Worm (Caenorhabditis elegans): ENCODE data around the gene gcy-22.
A peak's percentile ranks its signal among the peaks of the same experiment; 100 is the strongest.

The gcy-22 gene

DNA sequence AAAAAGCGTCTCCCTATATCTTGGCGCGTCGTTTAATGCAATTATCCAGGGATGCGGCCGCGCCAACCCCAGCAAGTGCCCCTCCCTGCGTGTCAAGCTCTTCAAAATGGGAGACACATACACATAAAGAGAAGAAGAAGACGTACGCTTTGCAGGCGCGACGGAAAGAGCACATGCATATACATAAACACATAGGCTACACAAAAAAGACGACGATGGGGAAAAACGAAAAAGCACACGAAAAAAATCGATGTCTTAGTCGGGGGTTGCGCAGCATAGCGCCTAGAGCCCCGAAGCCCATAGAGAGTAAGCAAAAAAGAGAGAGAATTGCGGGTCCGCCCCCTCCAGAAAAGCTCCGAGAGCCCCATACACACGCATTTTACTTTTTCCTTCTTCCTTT lies 35.8 kb downstream of the gcy-22 start, which contains the start of gene tpan-1 (continued):
- TF ChIP-seq C04F5.9 (tag; optimal IDR thresholded peaks at IDR 0.05) = no peak
- TF ChIP-seq elt-3 (tag; optimal IDR thresholded peaks at IDR 0.05) = no peak
- no peak for TF ChIP-seq nhr-28 (tag; optimal IDR thresholded peaks at IDR 0.05)
- TF ChIP-seq zip-4 (GFP tag; optimal IDR thresholded peaks at IDR 0.05) = no peak
- no peak for TF ChIP-seq ztf-11 (tag; optimal IDR thresholded peaks at IDR 0.05)
- no peak for TF ChIP-seq hlh-17 (GFP tag; optimal IDR thresholded peaks at IDR 0.05; ENCODE audit: borderline replicate concordance)
- peak; percentile 7 for TF ChIP-seq skn-1 (tag; optimal IDR thresholded peaks at IDR 0.05)
- TF ChIP-seq zag-1 (tag; optimal IDR thresholded peaks at IDR 0.05) = no peak
- TF ChIP-seq mep-1 (tag; optimal IDR thresholded peaks at IDR 0.05) = peak; percentile 29
- TF ChIP-seq pax-3 (tag; optimal IDR thresholded peaks at IDR 0.05) = peak; percentile 25
- TF ChIP-seq dsc-1 (tag; optimal IDR thresholded peaks at IDR 0.05) = peak; percentile 19
- TF ChIP-seq unc-62 (GFP tag; optimal IDR thresholded peaks at IDR 0.05) = no peak
- TF ChIP-seq unc-30 (tag; optimal IDR thresholded peaks at IDR 0.05) = no peak
- TF ChIP-seq ceh-63 (GFP tag; optimal IDR thresholded peaks at IDR 0.05) = no peak
- TF ChIP-seq unc-130 (tag; optimal IDR thresholded peaks at IDR 0.05) = no peak
- no peak for TF ChIP-seq vab-15 (tag; optimal IDR thresholded peaks at IDR 0.05)
- TF ChIP-seq unc-86 (tag; optimal IDR thresholded peaks at IDR 0.05) = peak; percentile 62
- TF ChIP-seq lsy-2 (tag; optimal IDR thresholded peaks at IDR 0.05) = peak in 1 of 2 experiments; percentile 49
- no peak for TF ChIP-seq ceh-90 (tag; optimal IDR thresholded peaks at IDR 0.05)
- TF ChIP-seq nhr-90 (tag; optimal IDR thresholded peaks at IDR 0.05; ENCODE audit: poor library complexity) = no peak
- TF ChIP-seq nhr-12 (tag; optimal IDR thresholded peaks at IDR 0.05) = no peak
- peak; percentile 76 for TF ChIP-seq ces-1 (GFP tag; optimal IDR thresholded peaks at IDR 0.05)
- no peak for TF ChIP-seq nhr-77 (tag; optimal IDR thresholded peaks at IDR 0.05)
- no peak for TF ChIP-seq fkh-4 (tag; optimal IDR thresholded peaks at IDR 0.05; ENCODE audit: borderline replicate concordance)
- no peak for TF ChIP-seq ama-1 (optimal IDR thresholded peaks at IDR 0.05)
- TF ChIP-seq lin-15B (tag; optimal IDR thresholded peaks at IDR 0.05) = no peak
- no peak for TF ChIP-seq pqm-1 (tag; optimal IDR thresholded peaks at IDR 0.05)
- TF ChIP-seq nhr-237 (tag; optimal IDR thresholded peaks at IDR 0.05) = no peak
- no peak for TF ChIP-seq unc-98 (GFP tag; IDR thresholded peaks at IDR 0.05)
- TF ChIP-seq fos-1 (tag; optimal IDR thresholded peaks at IDR 0.05) = no peak
- TF ChIP-seq alr-1 (tag; optimal IDR thresholded peaks at IDR 0.05; ENCODE audit: borderline replicate concordance) = no peak
- peak; percentile 92 for TF ChIP-seq lin-14 (GFP tag; optimal IDR thresholded peaks at IDR 0.05)
- peak; percentile 68 for TF ChIP-seq nhr-47 (tag; optimal IDR thresholded peaks at IDR 0.05)
- TF ChIP-seq jun-1 (tag; optimal IDR thresholded peaks at IDR 0.05) = no peak
- peak; percentile 76 for TF ChIP-seq tbx-2 (tag; optimal IDR thresholded peaks at IDR 0.05)
- peak; percentile 40 for TF ChIP-seq isw-1 (GFP tag; IDR thresholded peaks at IDR 0.05)
- TF ChIP-seq ceh-82 (tag; optimal IDR thresholded peaks at IDR 0.05) = peak; percentile 7 to 81 (median 50)
- no peak for TF ChIP-seq hpl-2 (GFP tag; optimal IDR thresholded peaks at IDR 0.05)
- no peak for TF ChIP-seq lir-3 (tag; optimal IDR thresholded peaks at IDR 0.05; ENCODE audit: poor library complexity)
- TF ChIP-seq nhr-19 (GFP tag; conservative IDR thresholded peaks at IDR 0.05) = peak; percentile 36; the same call in 1 of the 2 replicates
- TF ChIP-seq grh-1 (GFP tag; IDR thresholded peaks at IDR 0.05) = no peak
- TF ChIP-seq nhr-11 (tag; optimal IDR thresholded peaks at IDR 0.05) = no peak
- TF ChIP-seq egl-27 (tag; optimal IDR thresholded peaks at IDR 0.05) = no peak
- TF ChIP-seq mab-9 (GFP tag; IDR thresholded peaks at IDR 0.05) = peak; percentile 48; the same call in 1 of the 2 replicates
- TF ChIP-seq sox-4 (tag; optimal IDR thresholded peaks at IDR 0.05) = no peak
- 0 out of 2 replicates have a peak, but pooled peaks have one; percentile 37 for TF ChIP-seq ceh-88 (GFP tag; IDR thresholded peaks at IDR 0.05)
- TF ChIP-seq sptf-1 (tag; optimal IDR thresholded peaks at IDR 0.05) = no peak
